Worm (Caenorhabditis elegans) whole organism, L3 larva: ENCODE results near the gene rps-2.

Experiments used
- aly-2 ChIP-seq: fragments of 150-350 bp; optimal IDR thresholded peaks from 2 replicates; lab custom pipeline; 2014; ENCODE audit warnings: missing biosample characterization, missing genetic modification characterization
- ama-1 ChIP-seq: fragments of 150-350 bp; optimal IDR thresholded peaks from 2 replicates; lab custom pipeline; 2018
- egl-27 ChIP-seq: sonication (generic microtip); optimal IDR thresholded peaks from 4 replicates; lab custom pipeline; 2017; ENCODE audit warnings: missing biosample characterization, missing genetic modification reagents, missing genetic modification characterization
- elt-2 ChIP-seq: sonication (generic microtip); optimal IDR thresholded peaks from 2 replicates; lab custom pipeline; 2016; ENCODE audit warnings: missing genetic modification reagents, mild to moderate bottlenecking, missing genetic modification characterization, missing compliant biosample characterization
- nhr-11 ChIP-seq: fragments of 150-350 bp; optimal IDR thresholded peaks from 2 replicates; lab custom pipeline; 2014; ENCODE audit warnings: missing biosample characterization, missing genetic modification characterization
- nhr-23 ChIP-seq: fragments of 150-350 bp; optimal IDR thresholded peaks from 2 replicates; lab custom pipeline; 2014; ENCODE audit warnings: missing biosample characterization, missing genetic modification reagents, missing genetic modification characterization
- nhr-237 ChIP-seq: fragments of 150-350 bp; optimal IDR thresholded peaks from 2 replicates; lab custom pipeline; 2014; ENCODE audit warnings: missing biosample characterization, missing genetic modification characterization
- nhr-28 ChIP-seq: fragments of 150-350 bp; optimal IDR thresholded peaks from 2 replicates; lab custom pipeline; 2014; ENCODE audit warnings: missing biosample characterization, missing genetic modification characterization
- nhr-77 ChIP-seq: fragments of 150-350 bp; optimal IDR thresholded peaks from 2 replicates; lab custom pipeline; 2014; ENCODE audit warnings: missing biosample characterization, missing genetic modification characterization
- pha-4 ChIP-seq: fragments of 150-350 bp; optimal IDR thresholded peaks from 2 replicates; lab custom pipeline; 2014; ENCODE audit warnings: missing biosample characterization, missing genetic modification reagents, missing genetic modification characterization
- pqm-1 ChIP-seq: fragments of 150-350 bp; optimal IDR thresholded peaks from 2 replicates; lab custom pipeline; 2017; ENCODE audit warnings: missing biosample characterization, missing genetic modification characterization, inconsistent platforms
- snpc-4 ChIP-seq: fragments of 150-350 bp; optimal IDR thresholded peaks from 2 replicates; lab custom pipeline; 2014; ENCODE audit warnings: missing biosample characterization, missing genetic modification characterization

DNA sequence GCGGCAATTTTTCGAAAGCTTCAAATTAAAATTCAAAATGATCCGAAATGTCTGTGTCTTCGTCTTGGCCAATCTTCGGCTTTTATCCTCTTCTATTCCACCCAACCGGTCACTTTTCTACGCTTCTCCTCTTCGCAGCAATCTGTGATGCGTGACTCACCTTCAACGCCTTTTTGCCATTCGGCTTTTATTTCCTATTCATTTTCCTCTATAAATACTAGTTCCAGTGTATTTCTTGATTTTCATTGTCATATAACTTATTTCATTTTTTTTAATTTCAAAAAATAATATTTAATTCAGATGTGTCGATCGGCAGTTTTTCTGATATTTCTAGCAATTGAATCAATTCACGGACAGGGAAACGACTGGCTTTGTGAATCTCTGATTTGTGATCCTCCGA, 6.1 kb downstream of the rps-2 start, which contains the start of gene C49H3.16:
- no peak for TF ChIP-seq elt-2 (tag; lab: Kevin White, UChicago)
- TF ChIP-seq nhr-23 (tag; lab: Kevin White, UChicago): no peak
- TF ChIP-seq nhr-11: no peak
- no peak for TF ChIP-seq pha-4 (tag; lab: Kevin White, UChicago)
- TF ChIP-seq nhr-77: no peak
- TF ChIP-seq aly-2 (tag; lab: Kevin White, UChicago): no peak
- no peak for TF ChIP-seq snpc-4 (tag; lab: Kevin White, UChicago)
- no peak for TF ChIP-seq ama-1
- no peak for TF ChIP-seq nhr-237 (tag; lab: Kevin White, UChicago)
- no peak for TF ChIP-seq pqm-1 (tag; lab: Kevin White, UChicago)
- TF ChIP-seq egl-27 (tag; lab: Kevin White, UChicago): no peak
- no peak for TF ChIP-seq nhr-28 (tag; lab: Kevin White, UChicago)
